Fruit fly (Drosophila melanogaster) whole organism, embryonic: ENCODE data around the gene BthD.
A peak's percentile ranks its signal among the peaks of the same experiment; 100 is the strongest.

ENCODE experiments used
- ATbp ChIP-seq: fragments of 200-800 bp; sonication (Bioruptor generic); optimal IDR thresholded peaks from 2 replicates; lab custom pipeline; 2017; ENCODE audit warnings: missing biosample characterization, mild to moderate bottlenecking, missing genetic modification characterization, missing genetic modification reagents
- Abd-B ChIP-seq: fragments of 200-800 bp; sonication (Bioruptor generic); optimal IDR thresholded peaks from 2 replicates; lab custom pipeline; 2018; ENCODE audit warnings: missing biosample characterization, mild to moderate bottlenecking, missing genetic modification characterization, moderate library complexity
- Ada2b ChIP-seq: fragments of 200-800 bp; sonication (Bioruptor generic); IDR thresholded peaks from 2 replicates; pipeline ENCODE4 v1.3.6; 2022; ENCODE audit warnings: missing biosample characterization, missing genetic modification characterization
- CG10366 ChIP-seq: fragments of 200-800 bp; sonication (Bioruptor generic); IDR thresholded peaks from 2 replicates; pipeline ENCODE4 v1.3.6; 2022; ENCODE audit warnings: missing biosample characterization, missing genetic modification characterization
- CG11504 ChIP-seq: fragments of 200-800 bp; sonication (Bioruptor generic); optimal IDR thresholded peaks from 3 replicates; lab custom pipeline; 2019; ENCODE audit warnings: missing biosample characterization, mild to moderate bottlenecking, missing genetic modification characterization, moderate library complexity
- CG11723 ChIP-seq: fragments of 200-800 bp; sonication (Bioruptor generic); optimal IDR thresholded peaks from 2 replicates; lab custom pipeline; 2017; ENCODE audit warnings: missing biosample characterization, mild to moderate bottlenecking, missing genetic modification characterization
- CG15073 ChIP-seq: fragments of 200-800 bp; sonication (Bioruptor generic); optimal IDR thresholded peaks from 2 replicates; lab custom pipeline; 2016; ENCODE audit warnings: missing biosample characterization, missing genetic modification characterization
- CG15514 ChIP-seq: fragments of 200-800 bp; sonication (Bioruptor generic); optimal IDR thresholded peaks from 3 replicates; lab custom pipeline; 2017; ENCODE audit warnings: missing biosample characterization, missing genetic modification characterization, mild to moderate bottlenecking, moderate library complexity, missing genetic modification reagents
- CG1603 ChIP-seq: fragments of 200-800 bp; sonication (Bioruptor generic); optimal IDR thresholded peaks from 2 replicates; lab custom pipeline; 2019; ENCODE audit warnings: missing biosample characterization, mild to moderate bottlenecking, missing genetic modification characterization, moderate library complexity
- CG17361 ChIP-seq: fragments of 200-800 bp; sonication (Bioruptor generic); IDR thresholded peaks from 3 replicates; pipeline ENCODE4 v1.3.6; 2022; ENCODE audit warnings: missing biosample characterization, missing genetic modification characterization
- CG1792 ChIP-seq: fragments of 200-800 bp; sonication (Bioruptor generic); optimal IDR thresholded peaks from 2 replicates; lab custom pipeline; 2016; ENCODE audit warnings: missing biosample characterization, missing genetic modification characterization
- CG2875 ChIP-seq: fragments of 200-800 bp; sonication (Bioruptor generic); optimal IDR thresholded peaks from 2 replicates; lab custom pipeline; 2017; ENCODE audit warnings: missing biosample characterization, mild to moderate bottlenecking, missing genetic modification characterization, missing genetic modification reagents
- CG33213 ChIP-seq: fragments of 200-800 bp; sonication (Bioruptor generic); optimal IDR thresholded peaks from 3 replicates; lab custom pipeline; 2016; ENCODE audit warnings: missing biosample characterization, missing genetic modification characterization
- CG34422 ChIP-seq: fragments of 200-800 bp; sonication (Bioruptor generic); IDR thresholded peaks from 3 replicates; pipeline ENCODE4 v1.3.6; 2022; ENCODE audit warnings: missing biosample characterization, missing genetic modification characterization
- CG3847 ChIP-seq: fragments of 200-800 bp; sonication (Bioruptor generic); IDR thresholded peaks from 2 replicates; pipeline ENCODE4 v1.3.6; 2022; ENCODE audit warnings: missing biosample characterization, missing genetic modification characterization
- CG4707 ChIP-seq: fragments of 200-800 bp; sonication (Bioruptor generic); optimal IDR thresholded peaks from 2 replicates; lab custom pipeline; 2018; ENCODE audit warnings: missing biosample characterization, mild to moderate bottlenecking, missing genetic modification characterization, moderate library complexity
- CG4820 ChIP-seq: fragments of 200-800 bp; sonication (Bioruptor generic); optimal IDR thresholded peaks from 3 replicates; lab custom pipeline; 2016; ENCODE audit warnings: missing biosample characterization, missing genetic modification characterization
- CG6813 ChIP-seq: fragments of 200-800 bp; sonication (Bioruptor generic); optimal IDR thresholded peaks from 2 replicates; lab custom pipeline; 2017; ENCODE audit warnings: missing biosample characterization, missing genetic modification characterization, mild to moderate bottlenecking, moderate library complexity, missing genetic modification reagents
- CG7556 ChIP-seq: fragments of 200-800 bp; sonication (Bioruptor generic); optimal IDR thresholded peaks from 2 replicates; lab custom pipeline; 2017; ENCODE audit warnings: missing biosample characterization, mild to moderate bottlenecking, missing genetic modification characterization
- CG7786 ChIP-seq: fragments of 200-800 bp; sonication (Bioruptor generic); optimal IDR thresholded peaks from 2 replicates; lab custom pipeline; 2016; ENCODE audit warnings: missing biosample characterization, missing genetic modification characterization
- CG7963 ChIP-seq: fragments of 200-800 bp; sonication (Bioruptor generic); IDR thresholded peaks from 3 replicates; pipeline ENCODE4 v1.3.6; 2022; ENCODE audit warnings: missing biosample characterization, missing genetic modification characterization; ENCODE audit not compliant: partially characterized antibody
- CG7987 ChIP-seq: fragments of 200-800 bp; sonication (Bioruptor generic); optimal IDR thresholded peaks from 2 replicates; lab custom pipeline; 2018; ENCODE audit warnings: missing biosample characterization, mild to moderate bottlenecking, missing genetic modification characterization, moderate library complexity
- Chrac-16 ChIP-seq: fragments of 200-800 bp; sonication (Bioruptor generic); optimal IDR thresholded peaks from 3 replicates; lab custom pipeline; 2016; ENCODE audit warnings: missing biosample characterization, missing genetic modification characterization
- CoRest ChIP-seq: fragments of 200-800 bp; sonication (Bioruptor generic); optimal IDR thresholded peaks from 3 replicates; lab custom pipeline; 2018; ENCODE audit warnings: missing biosample characterization, mild to moderate bottlenecking, missing genetic modification characterization, moderate library complexity
- Dad ChIP-seq: fragments of 200-800 bp; sonication (Bioruptor generic); optimal IDR thresholded peaks from 3 replicates; lab custom pipeline; 2016; ENCODE audit warnings: missing biosample characterization, missing genetic modification characterization
- ERR ChIP-seq: fragments of 200-800 bp; sonication (Bioruptor generic); optimal IDR thresholded peaks from 2 replicates; lab custom pipeline; 2016; ENCODE audit warnings: missing biosample characterization, missing genetic modification characterization
- Fer1 ChIP-seq: fragments of 200-800 bp; sonication (Bioruptor generic); optimal IDR thresholded peaks from 2 replicates; lab custom pipeline; 2017; ENCODE audit warnings: missing biosample characterization, mild to moderate bottlenecking, missing genetic modification characterization
- Fer2 ChIP-seq: fragments of 200-800 bp; sonication (Bioruptor generic); optimal IDR thresholded peaks from 2 replicates; lab custom pipeline; 2018; ENCODE audit warnings: missing biosample characterization, mild to moderate bottlenecking, missing genetic modification characterization, moderate library complexity
- H2.0 ChIP-seq: fragments of 200-800 bp; sonication (Bioruptor generic); IDR thresholded peaks from 2 replicates; pipeline ENCODE4 v1.3.6; 2022; ENCODE audit warnings: missing biosample characterization, missing genetic modification characterization
- HmgZ ChIP-seq: fragments of 200-800 bp; sonication (Bioruptor generic); optimal IDR thresholded peaks from 2 replicates; lab custom pipeline; 2018; ENCODE audit warnings: missing biosample characterization, mild to moderate bottlenecking, missing genetic modification characterization
- Kr ChIP-seq: fragments of 200-800 bp; sonication (Bioruptor generic); optimal IDR thresholded peaks from 2 replicates; lab custom pipeline; 2017; ENCODE audit warnings: missing biosample characterization, mild to moderate bottlenecking, missing genetic modification characterization
- NC2α ChIP-seq: fragments of 200-800 bp; sonication (Bioruptor generic); optimal IDR thresholded peaks from 2 replicates; lab custom pipeline; 2016; ENCODE audit warnings: missing biosample characterization, missing genetic modification characterization
- NfI ChIP-seq: fragments of 200-800 bp; sonication (Bioruptor generic); optimal IDR thresholded peaks from 3 replicates; lab custom pipeline; 2018; ENCODE audit warnings: missing biosample characterization, mild to moderate bottlenecking, missing genetic modification characterization, moderate library complexity
- abd-A ChIP-seq: fragments of 200-800 bp; sonication (Bioruptor generic); optimal IDR thresholded peaks from 3 replicates; lab custom pipeline; 2019; ENCODE audit warnings: missing biosample characterization, mild to moderate bottlenecking, missing genetic modification characterization, moderate library complexity
- bcd ChIP-seq: fragments of 200-800 bp; sonication (Bioruptor generic); optimal IDR thresholded peaks from 2 replicates; lab custom pipeline; 2017; ENCODE audit warnings: missing biosample characterization, mild to moderate bottlenecking, missing genetic modification characterization
- dan ChIP-seq: fragments of 200-800 bp; sonication (Bioruptor generic); IDR thresholded peaks from 2 replicates; pipeline ENCODE4 v1.3.6; 2022; ENCODE audit warnings: missing biosample characterization, missing genetic modification characterization
- dmrt99B ChIP-seq: fragments of 200-800 bp; sonication (Bioruptor generic); optimal IDR thresholded peaks from 2 replicates; lab custom pipeline; 2018; ENCODE audit warnings: missing biosample characterization, mild to moderate bottlenecking, missing genetic modification characterization, moderate library complexity
- grn ChIP-seq: fragments of 200-800 bp; sonication (Bioruptor generic); optimal IDR thresholded peaks from 3 replicates; lab custom pipeline; 2017; ENCODE audit warnings: missing biosample characterization, missing genetic modification characterization
- gt ChIP-seq: fragments of 200-800 bp; sonication (Bioruptor generic); IDR thresholded peaks from 2 replicates; pipeline ENCODE4 v1.3.6; 2022; ENCODE audit warnings: missing biosample characterization, missing genetic modification characterization
- luna ChIP-seq: fragments of 200-800 bp; sonication (Bioruptor generic); optimal IDR thresholded peaks from 2 replicates; lab custom pipeline; 2016; ENCODE audit warnings: missing biosample characterization, missing genetic modification characterization
- odd ChIP-seq: fragments of 200-800 bp; sonication (Bioruptor generic); optimal IDR thresholded peaks from 2 replicates; lab custom pipeline; 2017; ENCODE audit warnings: missing biosample characterization, mild to moderate bottlenecking, missing genetic modification characterization
- pzg ChIP-seq: fragments of 200-800 bp; sonication (Bioruptor generic); optimal IDR thresholded peaks from 3 replicates; lab custom pipeline; 2018; ENCODE audit warnings: missing biosample characterization, mild to moderate bottlenecking, missing genetic modification characterization, moderate library complexity
- repo ChIP-seq: fragments of 200-800 bp; sonication (Bioruptor generic); optimal IDR thresholded peaks from 2 replicates; lab custom pipeline; 2016; ENCODE audit warnings: missing biosample characterization, missing genetic modification characterization
- stwl ChIP-seq: fragments of 200-800 bp; sonication (Bioruptor generic); optimal IDR thresholded peaks from 3 replicates; lab custom pipeline; 2018; ENCODE audit warnings: missing biosample characterization, mild to moderate bottlenecking, missing genetic modification characterization, moderate library complexity
- tin ChIP-seq: fragments of 200-800 bp; sonication (Bioruptor generic); optimal IDR thresholded peaks from 3 replicates; lab custom pipeline; 2016; ENCODE audit warnings: missing biosample characterization, missing genetic modification characterization
- trem ChIP-seq: fragments of 200-800 bp; optimal IDR thresholded peaks from 3 replicates; lab custom pipeline; 2019; ENCODE audit warnings: missing biosample characterization, mild to moderate bottlenecking, missing genetic modification characterization, moderate library complexity
- trh ChIP-seq: fragments of 200-800 bp; sonication (Bioruptor generic); optimal IDR thresholded peaks from 2 replicates; lab custom pipeline; 2016; ENCODE audit warnings: missing biosample characterization, missing genetic modification characterization
- unpg ChIP-seq: fragments of 200-800 bp; sonication (Bioruptor generic); optimal IDR thresholded peaks from 3 replicates; lab custom pipeline; 2018; ENCODE audit warnings: missing biosample characterization, mild to moderate bottlenecking, missing genetic modification characterization, moderate library complexity
- zfh1 ChIP-seq: fragments of 200-800 bp; sonication (Bioruptor generic); IDR thresholded peaks from 3 replicates; pipeline ENCODE4 v1.3.6; 2022; ENCODE audit warnings: missing biosample characterization, missing genetic modification characterization

BthD gene

dm6 chrX:13643961-13644360 lies 32.0 kb downstream of the BthD start (continued):
- TF ChIP-seq stwl (tag; lab: Kevin White, UChicago) (no peak), dan (GFP tag; lab: Robert Waterston, UW) (no peak), CG7963 (GFP tag; lab: Robert Waterston, UW) (no peak), gt (no peak), tin (GFP tag; lab: Kevin White, UChicago) (peak; percentile 34), Kr (no peak), Dad (GFP tag; lab: Kevin White, UChicago) (no peak), grn (GFP tag; lab: Kevin White, UChicago) (peak; percentile 50), CG6813 (GFP tag; lab: Kevin White, UChicago) (peak; percentile 36), CG3847 (GFP tag; lab: Robert Waterston, UW) (no peak), HmgZ (tag; lab: Kevin White, UChicago) (no peak)

DNA sequence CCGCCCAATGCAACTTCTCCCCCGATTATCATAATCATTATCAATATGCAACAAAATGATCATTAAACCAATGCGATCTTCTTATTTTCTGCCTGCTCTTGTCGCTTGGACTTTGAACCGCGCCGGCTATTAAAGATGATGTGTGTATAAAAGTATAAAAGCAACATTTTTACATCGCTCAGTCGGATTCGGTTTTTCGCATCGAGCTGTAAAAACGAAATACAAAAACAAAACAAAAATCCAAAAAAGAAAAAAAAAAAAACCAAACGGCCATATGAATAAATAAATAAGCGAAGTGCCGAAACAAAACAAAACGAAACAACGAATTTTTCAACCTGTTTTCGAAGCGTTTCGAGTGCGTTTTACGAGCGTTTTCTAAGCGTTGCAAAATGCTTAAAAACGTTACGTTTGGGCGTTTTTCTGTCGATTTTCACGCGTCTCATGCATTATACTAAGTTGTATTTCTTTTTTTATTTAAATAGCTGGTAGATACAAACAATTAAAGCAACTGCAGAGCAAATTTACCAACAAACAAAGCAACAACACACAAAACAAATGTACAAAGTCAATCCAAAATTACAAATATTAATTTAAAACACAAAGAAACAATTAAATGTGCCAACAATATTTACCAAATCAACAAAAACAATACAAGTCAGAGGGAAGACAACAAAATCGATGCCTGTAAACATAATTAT lies 32.9 kb downstream of the BthD start:
- TF ChIP-seq NfI (GFP tag; lab: Kevin White, UChicago): no peak
- peak; percentile 54 for TF ChIP-seq CG4707 (GFP tag; lab: Kevin White, UChicago)
- peak; percentile 47 for TF ChIP-seq dmrt99B (tag; lab: Kevin White, UChicago)
- TF ChIP-seq repo (GFP tag; lab: Kevin White, UChicago): no peak
- TF ChIP-seq Chrac-16 (GFP tag; lab: Kevin White, UChicago): no peak
- TF ChIP-seq CG7987: peak; percentile 22
- peak; percentile 32 for TF ChIP-seq Fer1 (GFP tag; lab: Kevin White, UChicago)
- TF ChIP-seq NC2α (GFP tag; lab: Kevin White, UChicago): no peak
- TF ChIP-seq CoRest (tag; lab: Kevin White, UChicago): peak; percentile 49
- no peak for TF ChIP-seq luna (GFP tag; lab: Kevin White, UChicago)
- TF ChIP-seq CG11723 (GFP tag; lab: Kevin White, UChicago): no peak
- peak; percentile 69 for TF ChIP-seq CG2875 (GFP tag; lab: Kevin White, UChicago)
- TF ChIP-seq CG33213 (GFP tag; lab: Kevin White, UChicago): no peak
- TF ChIP-seq CG34422 (GFP tag; lab: Robert Waterston, UW): no peak
- TF ChIP-seq Ada2b: no peak
- no peak for TF ChIP-seq trh
- peak; percentile 16 for TF ChIP-seq grn (GFP tag; lab: Kevin White, UChicago)
- TF ChIP-seq CG11504: peak; percentile 44
- TF ChIP-seq CG15514 (GFP tag; lab: Kevin White, UChicago): peak; percentile 33
- peak; percentile 12 for TF ChIP-seq trem
- TF ChIP-seq ATbp (GFP tag; lab: Kevin White, UChicago): peak; percentile 73
- TF ChIP-seq H2.0 (GFP tag; lab: Robert Waterston, UW): no peak
- peak; percentile 56 for TF ChIP-seq unpg (GFP tag; lab: Kevin White, UChicago)
- no peak for TF ChIP-seq pzg (GFP tag; lab: Kevin White, UChicago)
- TF ChIP-seq CG15073: no peak
- no peak for TF ChIP-seq CG1792
- TF ChIP-seq CG17361: peak; percentile 32; the same call in 2 of the 3 replicates
- TF ChIP-seq CG1603: peak; percentile 12
- TF ChIP-seq CG7556 (GFP tag; lab: Kevin White, UChicago): peak; percentile 21
- no peak for TF ChIP-seq bcd (GFP tag; lab: Kevin White, UChicago)
- TF ChIP-seq Abd-B (GFP tag; lab: Kevin White, UChicago): no peak
- TF ChIP-seq CG7786 (GFP tag; lab: Kevin White, UChicago): no peak
- no peak for TF ChIP-seq odd (GFP tag; lab: Kevin White, UChicago)
- no peak for TF ChIP-seq CG10366
- TF ChIP-seq ERR (GFP tag; lab: Kevin White, UChicago): no peak
- no peak for TF ChIP-seq abd-A (tag; lab: Kevin White, UChicago)
- no peak for TF ChIP-seq zfh1
- TF ChIP-seq Fer2: no peak
- TF ChIP-seq CG4820 (GFP tag; lab: Kevin White, UChicago): no peak
